Worm (Caenorhabditis elegans) whole organism, L1 larva: ENCODE results near the gene srx-101.

ENCODE experiments used
- Y116A8C.19 ChIP-seq: sonication (generic microtip); optimal IDR thresholded peaks from 2 replicates; lab custom pipeline; 2016; ENCODE audit warnings: missing compliant biosample characterization, missing genetic modification characterization, borderline replicate concordance
- aly-2 ChIP-seq: fragments of 150-350 bp; optimal IDR thresholded peaks from 2 replicates; lab custom pipeline; 2014; ENCODE audit warnings: missing biosample characterization, missing genetic modification characterization
- ceh-82 ChIP-seq, 3 experiments: fragments of 150-350 bp in 1 of 3; sonication (generic microtip) in 2 of 3; optimal IDR thresholded peaks; 2 replicates each; lab custom pipeline; 2014 to 2017; ENCODE audit warnings: missing biosample characterization in 3 of 3, missing genetic modification characterization in 3 of 3
- dpl-1 ChIP-seq, 3 experiments: fragments of 150-350 bp in 2 of 3; sonication (generic microtip) in 1 of 3; optimal IDR thresholded peaks; 2 replicates each; lab custom pipeline; 2014 to 2017; ENCODE audit warnings: missing biosample characterization in 3 of 3, missing genetic modification characterization in 3 of 3, missing genetic modification reagents in 3 of 3
- elt-2 ChIP-seq: sonication (generic microtip); optimal IDR thresholded peaks from 2 replicates; lab custom pipeline; 2016; ENCODE audit warnings: missing genetic modification characterization, mild to moderate bottlenecking, inconsistent platforms, missing compliant biosample characterization, missing genetic modification reagents
- elt-3 ChIP-seq, 6 experiments: fragments of 150-350 bp in 1 of 6; sonication (generic microtip); optimal IDR thresholded peaks; 2 replicates each; lab custom pipeline; 2017 to 2018; ENCODE audit warnings: missing biosample characterization in 6 of 6, missing genetic modification characterization in 6 of 6, inconsistent platforms in 1 of 6
- ets-5 ChIP-seq: fragments of 200-800 bp; sonication (Bioruptor generic); IDR thresholded peaks from 2 replicates; pipeline ENCODE4 v1.3.6; 2022; ENCODE audit warnings: missing genetic modification characterization, missing compliant biosample characterization
- fkh-10 ChIP-seq: sonication (generic microtip); optimal IDR thresholded peaks from 2 replicates; lab custom pipeline; 2017; ENCODE audit warnings: missing biosample characterization, missing genetic modification reagents, missing genetic modification characterization
- lin-39 ChIP-seq: fragments of 150-350 bp; optimal IDR thresholded peaks from 2 replicates; lab custom pipeline; 2014; ENCODE audit warnings: missing biosample characterization, missing genetic modification reagents, missing genetic modification characterization
- mef-2 ChIP-seq: fragments of 150-350 bp; optimal IDR thresholded peaks from 2 replicates; lab custom pipeline; 2014; ENCODE audit warnings: missing biosample characterization, missing genetic modification characterization
- nhr-12 ChIP-seq: sonication (generic microtip); optimal IDR thresholded peaks from 2 replicates; lab custom pipeline; 2017; ENCODE audit warnings: missing biosample characterization, missing genetic modification characterization
- nhr-237 ChIP-seq: fragments of 150-350 bp; optimal IDR thresholded peaks from 2 replicates; lab custom pipeline; 2014; ENCODE audit warnings: missing biosample characterization, missing genetic modification characterization
- pqm-1 ChIP-seq: sonication (generic microtip); optimal IDR thresholded peaks from 3 replicates; lab custom pipeline; 2017; ENCODE audit warnings: missing biosample characterization, missing genetic modification characterization
- snpc-4 ChIP-seq: fragments of 150-350 bp; optimal IDR thresholded peaks from 2 replicates; lab custom pipeline; 2014; ENCODE audit warnings: missing biosample characterization, missing genetic modification characterization

DNA sequence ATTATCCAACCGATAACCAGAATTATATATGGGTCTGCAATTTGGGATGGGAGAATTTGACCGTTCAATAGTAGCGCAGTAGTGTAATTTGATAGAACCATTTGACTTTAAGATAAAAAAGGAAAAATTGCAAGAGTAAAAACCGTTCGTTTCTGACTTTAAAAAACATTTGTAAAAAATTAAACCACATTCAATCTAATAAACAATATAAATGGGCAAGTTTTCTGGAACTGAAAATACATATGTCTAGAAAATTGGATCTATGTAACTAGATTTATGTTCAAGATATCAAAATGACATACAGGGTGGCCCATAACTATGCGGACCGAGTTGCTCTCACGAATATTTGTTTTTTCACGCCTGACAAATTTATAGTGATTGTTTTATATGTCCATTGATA is 4.1 kb upstream of the srx-101 start, which contains the start of gene srx-102:
- TF ChIP-seq Y116A8C.19 (tag; lab: Kevin White, UChicago) (no peak), snpc-4 (tag; lab: Kevin White, UChicago) (no peak), elt-3 (tag; optimal IDR thresholded peaks at IDR 0.05; lab: Kevin White, UChicago) (no peak), lin-39 (tag; lab: Kevin White, UChicago) (no peak), fkh-10 (GFP tag; lab: Kevin White, UChicago) (no peak), dpl-1 (GFP tag; optimal IDR thresholded peaks at IDR 0.05; lab: Kevin White, UChicago) (no peak), nhr-12 (tag; lab: Kevin White, UChicago) (no peak), nhr-237 (tag; lab: Kevin White, UChicago) (no peak), elt-2 (tag; lab: Kevin White, UChicago) (no peak), aly-2 (tag; lab: Kevin White, UChicago) (no peak), mef-2 (tag; lab: Kevin White, UChicago) (no peak), pqm-1 (tag; lab: Kevin White, UChicago) (no peak), ets-5 (no peak), ceh-82 (tag; optimal IDR thresholded peaks at IDR 0.05; lab: Kevin White, UChicago) (no peak)
